Fruit fly (Drosophila melanogaster) whole organism, embryonic: Measurements from ENCODE around the gene CheB93b.
A peak's percentile ranks its signal among the peaks of the same experiment; 100 is the strongest.

Experiments used
- Abd-B ChIP-seq: fragments of 200-800 bp; sonication (Bioruptor generic); optimal IDR thresholded peaks from 2 replicates; lab custom pipeline; 2018; ENCODE audit warnings: missing biosample characterization, mild to moderate bottlenecking, missing genetic modification characterization, moderate library complexity
- Aef1 ChIP-seq: fragments of 200-800 bp; sonication (Bioruptor generic); IDR thresholded peaks from 3 replicates; pipeline ENCODE4 v1.3.6; 2022; ENCODE audit warnings: missing biosample characterization, missing genetic modification characterization
- Bgb ChIP-seq: fragments of 200-800 bp; sonication (Bioruptor generic); IDR thresholded peaks from 2 replicates; pipeline ENCODE4 v1.3.6; 2022; ENCODE audit warnings: missing biosample characterization, missing genetic modification characterization; ENCODE audit not compliant: partially characterized antibody
- CG10147 ChIP-seq: fragments of 200-800 bp; sonication (Bioruptor generic); optimal IDR thresholded peaks from 2 replicates; lab custom pipeline; 2019; ENCODE audit warnings: missing biosample characterization, mild to moderate bottlenecking, missing genetic modification characterization, moderate library complexity
- CG10543 ChIP-seq: fragments of 200-800 bp; sonication (Bioruptor generic); optimal IDR thresholded peaks from 3 replicates; lab custom pipeline; 2017; ENCODE audit warnings: missing biosample characterization, mild to moderate bottlenecking, missing genetic modification characterization, moderate library complexity
- CG10654 ChIP-seq: fragments of 200-800 bp; sonication (Bioruptor generic); optimal IDR thresholded peaks from 2 replicates; lab custom pipeline; 2016; ENCODE audit warnings: missing biosample characterization, missing genetic modification characterization
- CG10979 ChIP-seq: fragments of 200-800 bp; sonication (Bioruptor generic); optimal IDR thresholded peaks from 2 replicates; lab custom pipeline; 2018; ENCODE audit warnings: missing biosample characterization, mild to moderate bottlenecking, missing genetic modification characterization, moderate library complexity
- CG11247 ChIP-seq: fragments of 200-800 bp; sonication (Bioruptor generic); IDR thresholded peaks from 2 replicates; pipeline ENCODE4 v1.3.6; 2022; ENCODE audit warnings: missing biosample characterization, missing genetic modification characterization
- CG14441 ChIP-seq: fragments of 200-800 bp; sonication (Bioruptor generic); IDR thresholded peaks from 2 replicates; pipeline ENCODE4 v1.3.6; 2022; ENCODE audit warnings: missing biosample characterization, missing genetic modification characterization
- CG14965 ChIP-seq: fragments of 200-800 bp; sonication (Bioruptor generic); optimal IDR thresholded peaks from 2 replicates; lab custom pipeline; 2016; ENCODE audit warnings: missing biosample characterization, missing genetic modification characterization, borderline replicate concordance
- CG16815 ChIP-seq: fragments of 200-800 bp; sonication (Bioruptor generic); optimal IDR thresholded peaks from 3 replicates; lab custom pipeline; 2017; ENCODE audit warnings: missing biosample characterization, mild to moderate bottlenecking, missing genetic modification characterization
- CG2116 ChIP-seq: fragments of 200-800 bp; sonication (Bioruptor generic); optimal IDR thresholded peaks from 3 replicates; lab custom pipeline; 2018; ENCODE audit warnings: missing biosample characterization, mild to moderate bottlenecking, missing genetic modification characterization
- CG2889 ChIP-seq: fragments of 200-800 bp; sonication (Bioruptor generic); IDR thresholded peaks from 3 replicates; pipeline ENCODE4 v1.3.6; 2022; ENCODE audit warnings: missing biosample characterization, missing genetic modification characterization
- CG30431 ChIP-seq: fragments of 200-800 bp; sonication (Bioruptor generic); optimal IDR thresholded peaks from 2 replicates; lab custom pipeline; 2017; ENCODE audit warnings: missing biosample characterization, missing genetic modification characterization
- CG3065 ChIP-seq: fragments of 200-800 bp; sonication (Bioruptor generic); optimal IDR thresholded peaks from 2 replicates; lab custom pipeline; 2016; ENCODE audit warnings: missing biosample characterization, missing genetic modification characterization
- CG3163 ChIP-seq: fragments of 200-800 bp; sonication (Bioruptor generic); optimal IDR thresholded peaks from 3 replicates; lab custom pipeline; 2016; ENCODE audit warnings: missing biosample characterization, missing genetic modification characterization
- CG32532 ChIP-seq: fragments of 200-800 bp; sonication (Bioruptor generic); IDR thresholded peaks from 2 replicates; pipeline ENCODE4 v1.3.6; 2022; ENCODE audit warnings: missing biosample characterization, missing genetic modification characterization
- CG4854 ChIP-seq: fragments of 200-800 bp; sonication (Bioruptor generic); optimal IDR thresholded peaks from 2 replicates; lab custom pipeline; 2016; ENCODE audit warnings: missing biosample characterization, missing genetic modification characterization, inconsistent platforms
- CG5245 ChIP-seq: fragments of 200-800 bp; sonication (Bioruptor generic); optimal IDR thresholded peaks from 3 replicates; lab custom pipeline; 2016; ENCODE audit warnings: missing biosample characterization, missing genetic modification characterization
- CG8924 ChIP-seq: fragments of 200-800 bp; optimal IDR thresholded peaks from 3 replicates; lab custom pipeline; 2019; ENCODE audit warnings: missing biosample characterization, mild to moderate bottlenecking, missing genetic modification characterization, moderate library complexity
- CG9215 ChIP-seq: fragments of 200-800 bp; sonication (Bioruptor generic); IDR thresholded peaks from 2 replicates; pipeline ENCODE4 v1.3.6; 2022; ENCODE audit warnings: missing biosample characterization, missing genetic modification characterization
- Chrac-16 ChIP-seq: fragments of 200-800 bp; sonication (Bioruptor generic); optimal IDR thresholded peaks from 3 replicates; lab custom pipeline; 2016; ENCODE audit warnings: missing biosample characterization, missing genetic modification characterization
- D19B ChIP-seq: fragments of 200-800 bp; sonication (Bioruptor generic); optimal IDR thresholded peaks from 2 replicates; lab custom pipeline; 2017; ENCODE audit warnings: missing biosample characterization, mild to moderate bottlenecking, missing genetic modification characterization
- Dbx ChIP-seq: fragments of 200-800 bp; sonication (Bioruptor generic); IDR thresholded peaks from 3 replicates; pipeline ENCODE4 v1.3.6; 2022; ENCODE audit warnings: missing biosample characterization, missing genetic modification characterization
- Dek ChIP-seq: fragments of 200-800 bp; sonication (Bioruptor generic); optimal IDR thresholded peaks from 3 replicates; lab custom pipeline; 2019; ENCODE audit warnings: missing biosample characterization, mild to moderate bottlenecking, missing genetic modification characterization, moderate library complexity
- Dip2 ChIP-seq: fragments of 200-800 bp; sonication (Bioruptor generic); IDR thresholded peaks from 2 replicates; pipeline ENCODE4 v1.3.6; 2022; ENCODE audit warnings: missing biosample characterization, missing genetic modification characterization
- Ets97D ChIP-seq: fragments of 200-800 bp; sonication (Bioruptor generic); optimal IDR thresholded peaks from 3 replicates; lab custom pipeline; 2016; ENCODE audit warnings: missing biosample characterization, missing genetic modification characterization
- Lpt ChIP-seq: fragments of >200 bp; optimal IDR thresholded peaks from 2 replicates; lab custom pipeline; 2018; ENCODE audit warnings: missing biosample characterization, missing genetic modification characterization
- Max ChIP-seq: fragments of 200-800 bp; sonication (Bioruptor generic); optimal IDR thresholded peaks from 2 replicates; lab custom pipeline; 2016; ENCODE audit warnings: missing biosample characterization, mild to moderate bottlenecking, missing genetic modification characterization
- Myb ChIP-seq: fragments of 200-800 bp; sonication (Bioruptor generic); optimal IDR thresholded peaks from 2 replicates; lab custom pipeline; 2016; ENCODE audit warnings: missing biosample characterization, missing genetic modification characterization
- Opbp ChIP-seq: fragments of 200-800 bp; sonication (Bioruptor generic); IDR thresholded peaks from 3 replicates; pipeline ENCODE4 v1.3.6; 2022; ENCODE audit warnings: missing biosample characterization, missing genetic modification characterization; ENCODE audit not compliant: partially characterized antibody
- Ravus ChIP-seq: fragments of 200-800 bp; sonication (Bioruptor generic); IDR thresholded peaks from 2 replicates; pipeline ENCODE4 v1.3.6; 2022; ENCODE audit warnings: missing biosample characterization, missing genetic modification characterization
- Sry-δ ChIP-seq: fragments of 200-800 bp; sonication (Bioruptor generic); optimal IDR thresholded peaks from 2 replicates; lab custom pipeline; 2016; ENCODE audit warnings: missing biosample characterization, missing genetic modification characterization
- Ssrp ChIP-seq: fragments of 200-800 bp; sonication (Bioruptor generic); optimal IDR thresholded peaks from 2 replicates; lab custom pipeline; 2018; ENCODE audit warnings: missing biosample characterization, mild to moderate bottlenecking, missing genetic modification characterization, moderate library complexity
- Xrp1 ChIP-seq: fragments of 200-800 bp; sonication (Bioruptor generic); IDR thresholded peaks from 2 replicates; pipeline ENCODE4 v1.3.6; 2022; ENCODE audit warnings: missing biosample characterization, missing genetic modification characterization
- abd-A ChIP-seq: fragments of 200-800 bp; sonication (Bioruptor generic); optimal IDR thresholded peaks from 3 replicates; lab custom pipeline; 2019; ENCODE audit warnings: missing biosample characterization, mild to moderate bottlenecking, missing genetic modification characterization, moderate library complexity
- cas ChIP-seq: fragments of 200-800 bp; sonication (Bioruptor generic); IDR thresholded peaks from 2 replicates; pipeline ENCODE4 v1.3.6; 2022; ENCODE audit warnings: missing biosample characterization, missing genetic modification characterization
- dpn ChIP-seq, 2 experiments: fragments of 200-800 bp; sonication (Bioruptor generic); optimal IDR thresholded peaks; 3 replicates each; lab custom pipeline; 2016; ENCODE audit warnings: missing biosample characterization in 2 of 2, missing genetic modification characterization in 2 of 2
- dysf ChIP-seq: fragments of 200-800 bp; sonication (Bioruptor generic); IDR thresholded peaks from 3 replicates; pipeline ENCODE4 v1.3.6; 2022; ENCODE audit warnings: missing biosample characterization, missing genetic modification characterization
- gsb ChIP-seq: fragments of 200-800 bp; sonication (Bioruptor generic); IDR thresholded peaks from 2 replicates; pipeline ENCODE4 v1.3.6; 2022; ENCODE audit warnings: missing biosample characterization, missing genetic modification characterization
- hb ChIP-seq: fragments of 200-800 bp; sonication (Bioruptor generic); IDR thresholded peaks from 3 replicates; pipeline ENCODE4 v1.3.6; 2022; ENCODE audit warnings: missing biosample characterization, missing genetic modification characterization; ENCODE audit not compliant: partially characterized antibody
- hth ChIP-seq: fragments of >200 bp; optimal IDR thresholded peaks from 2 replicates; lab custom pipeline; 2017; ENCODE audit warnings: inconsistent platforms
- ind ChIP-seq: fragments of 200-800 bp; sonication (Bioruptor generic); optimal IDR thresholded peaks from 3 replicates; lab custom pipeline; 2016; ENCODE audit warnings: missing biosample characterization, missing genetic modification characterization
- kay ChIP-seq: fragments of 200-800 bp; sonication (Bioruptor generic); optimal IDR thresholded peaks from 2 replicates; lab custom pipeline; 2016; ENCODE audit warnings: missing biosample characterization, missing genetic modification characterization
- oc ChIP-seq: fragments of 200-800 bp; sonication (Bioruptor generic); optimal IDR thresholded peaks from 2 replicates; lab custom pipeline; 2018; ENCODE audit warnings: missing biosample characterization, mild to moderate bottlenecking, missing genetic modification characterization, moderate library complexity
- org-1 ChIP-seq: fragments of 200-800 bp; sonication (Bioruptor generic); optimal IDR thresholded peaks from 2 replicates; lab custom pipeline; 2017; ENCODE audit warnings: missing biosample characterization, missing genetic modification characterization
- p53 ChIP-seq: fragments of 200-800 bp; sonication (Bioruptor generic); optimal IDR thresholded peaks from 2 replicates; lab custom pipeline; 2016; ENCODE audit warnings: missing biosample characterization, missing genetic modification characterization
- pfk ChIP-seq: fragments of 200-800 bp; sonication (Bioruptor generic); optimal IDR thresholded peaks from 2 replicates; lab custom pipeline; 2018; ENCODE audit warnings: missing biosample characterization, mild to moderate bottlenecking, missing genetic modification characterization, moderate library complexity
- row ChIP-seq: fragments of 200-800 bp; sonication (Bioruptor generic); IDR thresholded peaks from 3 replicates; pipeline ENCODE4 v1.3.6; 2022; ENCODE audit warnings: missing biosample characterization, missing genetic modification characterization
- sob ChIP-seq: fragments of 200-800 bp; sonication (Bioruptor generic); IDR thresholded peaks from 2 replicates; pipeline ENCODE4 v1.3.6; 2022; ENCODE audit warnings: missing biosample characterization, missing genetic modification characterization
- stwl ChIP-seq: fragments of 200-800 bp; sonication (Bioruptor generic); optimal IDR thresholded peaks from 3 replicates; lab custom pipeline; 2018; ENCODE audit warnings: missing biosample characterization, mild to moderate bottlenecking, missing genetic modification characterization, moderate library complexity
- yki ChIP-seq: fragments of >200 bp; optimal IDR thresholded peaks from 3 replicates; lab custom pipeline; 2018

The CheB93b gene

dm6 chr3R:21408372-21408771 lies 551 bp upstream of the CheB93b start (continued):
- TF ChIP-seq Aef1 (GFP tag; lab: Robert Waterston, UW) (peak; percentile 44), CG3163 (no peak), yki (lab: Kevin White, UChicago) (peak; percentile 67), CG16815 (GFP tag; lab: Kevin White, UChicago) (no peak), CG4854 (GFP tag; lab: Kevin White, UChicago) (no peak), Abd-B (peak; percentile 22), Chrac-16 (GFP tag; lab: Kevin White, UChicago) (peak; percentile 7), Xrp1 (GFP tag; lab: Robert Waterston, UW) (0 out of 2 replicates have a peak, but pooled peaks have one; percentile 11), pfk (GFP tag; lab: Kevin White, UChicago) (no peak), org-1 (GFP tag; lab: Kevin White, UChicago) (no peak), Opbp (GFP tag; lab: Robert Waterston, UW) (peak; percentile 64; the same call in 1 of the 3 replicates), Ssrp (no peak), Ets97D (GFP tag; lab: Kevin White, UChicago) (peak; percentile 17), Bgb (GFP tag; lab: Robert Waterston, UW) (peak; percentile 65), CG14965 (GFP tag; lab: Kevin White, UChicago) (no peak), CG30431 (GFP tag; lab: Kevin White, UChicago) (no peak), Ravus (GFP tag; lab: Robert Waterston, UW) (no peak), CG10147 (peak; percentile 3), p53 (GFP tag; lab: Kevin White, UChicago) (no peak), abd-A (tag; lab: Kevin White, UChicago) (no peak), CG2889 (GFP tag; lab: Robert Waterston, UW) (no peak), Sry-δ (GFP tag; lab: Kevin White, UChicago) (peak; percentile 39), row (peak; percentile 22; the same call in 1 of the 3 replicates), CG10979 (tag; lab: Kevin White, UChicago) (peak; percentile 1), CG9215 (GFP tag; lab: Robert Waterston, UW) (no peak; the same call in 1 of the 2 replicates), gsb (GFP tag; lab: Robert Waterston, UW) (no peak), dpn (GFP tag; optimal IDR thresholded peaks at IDR 0.05; lab: Kevin White, UChicago) (peak in 1 of 2 experiments; percentile 33), Dek (tag; lab: Kevin White, UChicago) (peak; percentile 30), oc (no peak), Dip2 (peak; percentile 100), stwl (tag; lab: Kevin White, UChicago) (peak; percentile 76), Myb (GFP tag; lab: Kevin White, UChicago) (peak; percentile 91), CG11247 (GFP tag; lab: Robert Waterston, UW) (peak; percentile 37; the same call in 1 of the 2 replicates), CG2116 (GFP tag; lab: Kevin White, UChicago) (no peak), ind (GFP tag; lab: Kevin White, UChicago) (peak; percentile 15), sob (GFP tag; lab: Robert Waterston, UW) (peak; percentile 65), CG10543 (GFP tag; lab: Kevin White, UChicago) (no peak), CG8924 (tag; lab: Kevin White, UChicago) (no peak), Lpt (GFP tag; lab: Kevin White, UChicago) (no peak), CG32532 (peak; percentile 63), dysf (GFP tag; lab: Robert Waterston, UW) (0 out of 3 replicates have a peak, but pooled peaks have one; percentile 17), CG5245 (GFP tag; lab: Kevin White, UChicago) (no peak), D19B (GFP tag; lab: Kevin White, UChicago) (no peak), Max (no peak), cas (0 out of 2 replicates have a peak, but pooled peaks have one; percentile 35), CG10654 (no peak), CG14441 (GFP tag; lab: Robert Waterston, UW) (0 out of 2 replicates have a peak, but pooled peaks have one; percentile 5), Dbx (GFP tag; lab: Robert Waterston, UW) (peak; percentile 55; the same call in 1 of the 3 replicates), hth (no peak), CG3065 (GFP tag; lab: Kevin White, UChicago) (no peak), hb (GFP tag; lab: Robert Waterston, UW) (no peak), kay (GFP tag; lab: Kevin White, UChicago) (peak; percentile 92)
